Fruit fly (Drosophila melanogaster) whole organism, embryonic: ENCODE measurements around the gene CG4991.

Experiments used
- CG10431 ChIP-seq: fragments of 200-800 bp; sonication (Bioruptor generic); optimal IDR thresholded peaks from 3 replicates; lab custom pipeline; 2018; ENCODE audit warnings: missing biosample characterization, mild to moderate bottlenecking, missing genetic modification characterization
- CG11398 ChIP-seq: fragments of 200-800 bp; sonication (Bioruptor generic); optimal IDR thresholded peaks from 2 replicates; lab custom pipeline; 2016; ENCODE audit warnings: missing biosample characterization, missing genetic modification characterization
- CG11696 ChIP-seq: fragments of 200-800 bp; sonication (Bioruptor generic); IDR thresholded peaks from 2 replicates; pipeline ENCODE4 v1.3.6; 2022; ENCODE audit warnings: missing biosample characterization, missing genetic modification characterization
- CG11723 ChIP-seq: fragments of 200-800 bp; sonication (Bioruptor generic); optimal IDR thresholded peaks from 2 replicates; lab custom pipeline; 2017; ENCODE audit warnings: missing biosample characterization, mild to moderate bottlenecking, missing genetic modification characterization
- CG13424 ChIP-seq: fragments of 200-800 bp; sonication (Bioruptor generic); optimal IDR thresholded peaks from 2 replicates; lab custom pipeline; 2019; ENCODE audit warnings: missing biosample characterization, mild to moderate bottlenecking, missing genetic modification characterization, moderate library complexity
- CG14860 ChIP-seq: fragments of 200-800 bp; sonication (Bioruptor generic); IDR thresholded peaks from 3 replicates; pipeline ENCODE4 v1.3.6; 2022; ENCODE audit warnings: missing biosample characterization, missing genetic modification characterization; ENCODE audit not compliant: partially characterized antibody
- CG1647 ChIP-seq: fragments of 200-800 bp; sonication (Bioruptor generic); optimal IDR thresholded peaks from 3 replicates; lab custom pipeline; 2016; ENCODE audit warnings: missing biosample characterization, missing genetic modification characterization
- CG17361 ChIP-seq: fragments of 200-800 bp; sonication (Bioruptor generic); IDR thresholded peaks from 3 replicates; pipeline ENCODE4 v1.3.6; 2022; ENCODE audit warnings: missing biosample characterization, missing genetic modification characterization
- CG17385 ChIP-seq: fragments of 200-800 bp; sonication (Bioruptor generic); optimal IDR thresholded peaks from 3 replicates; lab custom pipeline; 2018; ENCODE audit warnings: missing biosample characterization, mild to moderate bottlenecking, missing genetic modification characterization
- CG30020 ChIP-seq: fragments of 200-800 bp; optimal IDR thresholded peaks from 2 replicates; lab custom pipeline; 2019; ENCODE audit warnings: missing biosample characterization, mild to moderate bottlenecking, missing genetic modification characterization, moderate library complexity
- CG34376 ChIP-seq: fragments of 200-800 bp; sonication (Bioruptor generic); optimal IDR thresholded peaks from 2 replicates; lab custom pipeline; 2018; ENCODE audit warnings: missing biosample characterization, mild to moderate bottlenecking, missing genetic modification characterization
- CG34422 ChIP-seq: fragments of 200-800 bp; sonication (Bioruptor generic); IDR thresholded peaks from 3 replicates; pipeline ENCODE4 v1.3.6; 2022; ENCODE audit warnings: missing biosample characterization, missing genetic modification characterization
- CG3726 ChIP-seq: fragments of 200-800 bp; sonication (Bioruptor generic); IDR thresholded peaks from 3 replicates; pipeline ENCODE4, ENCODE4 v1.3.6; 2022; ENCODE audit warnings: missing biosample characterization, missing genetic modification characterization
- CG4854 ChIP-seq: fragments of 200-800 bp; sonication (Bioruptor generic); optimal IDR thresholded peaks from 2 replicates; lab custom pipeline; 2016; ENCODE audit warnings: missing biosample characterization, missing genetic modification characterization, inconsistent platforms
- CG5953 ChIP-seq: fragments of 200-800 bp; sonication (Bioruptor generic); IDR thresholded peaks from 2 replicates; pipeline ENCODE4 v1.3.6; 2022; ENCODE audit warnings: missing biosample characterization, missing genetic modification characterization
- CG6175 ChIP-seq: fragments of 200-800 bp; sonication (Bioruptor generic); IDR thresholded peaks from 3 replicates; pipeline ENCODE4 v1.3.6; 2022; ENCODE audit warnings: missing biosample characterization, missing genetic modification characterization
- CG9727 ChIP-seq: fragments of 200-800 bp; sonication (Bioruptor generic); optimal IDR thresholded peaks from 3 replicates; lab custom pipeline; 2017; ENCODE audit warnings: missing biosample characterization, mild to moderate bottlenecking, missing genetic modification characterization
- Deaf1 ChIP-seq: fragments of 200-800 bp; optimal IDR thresholded peaks from 3 replicates; lab custom pipeline; 2019; ENCODE audit warnings: missing biosample characterization, mild to moderate bottlenecking, missing genetic modification characterization, moderate library complexity
- Eip74EF ChIP-seq, 2 experiments: fragments of 200-800 bp in 1 of 2; fragments of >200 bp in 1 of 2; sonication (Bioruptor generic) in 1 of 2; optimal IDR thresholded peaks; 2 replicates each; lab custom pipeline; 2017 to 2019; ENCODE audit warnings: missing biosample characterization in 2 of 2, missing genetic modification characterization in 2 of 2, mild to moderate bottlenecking in 1 of 2, moderate library complexity in 1 of 2
- Ets97D ChIP-seq: fragments of 200-800 bp; sonication (Bioruptor generic); optimal IDR thresholded peaks from 3 replicates; lab custom pipeline; 2016; ENCODE audit warnings: missing biosample characterization, missing genetic modification characterization
- Fer2 ChIP-seq: fragments of 200-800 bp; sonication (Bioruptor generic); optimal IDR thresholded peaks from 2 replicates; lab custom pipeline; 2018; ENCODE audit warnings: missing biosample characterization, mild to moderate bottlenecking, missing genetic modification characterization, moderate library complexity
- HLH4C ChIP-seq: fragments of 200-800 bp; sonication (Bioruptor generic); IDR thresholded peaks from 3 replicates; pipeline ENCODE4 v1.3.6; 2022; ENCODE audit warnings: missing biosample characterization, missing genetic modification characterization; ENCODE audit not compliant: partially characterized antibody
- Hr39 ChIP-seq: fragments of >200 bp; optimal IDR thresholded peaks from 2 replicates; lab custom pipeline; 2017
- Myb ChIP-seq: fragments of 200-800 bp; sonication (Bioruptor generic); optimal IDR thresholded peaks from 2 replicates; lab custom pipeline; 2016; ENCODE audit warnings: missing biosample characterization, missing genetic modification characterization
- NC2α ChIP-seq: fragments of 200-800 bp; sonication (Bioruptor generic); optimal IDR thresholded peaks from 2 replicates; lab custom pipeline; 2016; ENCODE audit warnings: missing biosample characterization, missing genetic modification characterization
- Neu2 ChIP-seq: fragments of 200-800 bp; sonication (Bioruptor generic); optimal IDR thresholded peaks from 3 replicates; lab custom pipeline; 2016; ENCODE audit warnings: missing biosample characterization, missing genetic modification characterization, borderline replicate concordance
- Nf-YC ChIP-seq: fragments of 200-800 bp; optimal IDR thresholded peaks from 3 replicates; lab custom pipeline; 2019; ENCODE audit warnings: missing biosample characterization, mild to moderate bottlenecking, missing genetic modification characterization, moderate library complexity
- Pdp1 ChIP-seq, 2 experiments: fragments of 200-800 bp; sonication (Bioruptor generic); optimal IDR thresholded peaks; 3 replicates each; lab custom pipeline; 2016; ENCODE audit warnings: missing biosample characterization in 2 of 2, missing genetic modification characterization in 2 of 2, mild to moderate bottlenecking in 1 of 2, moderate library complexity in 1 of 2
- Rx ChIP-seq: fragments of 200-800 bp; sonication (Bioruptor generic); IDR thresholded peaks from 2 replicates; pipeline ENCODE4 v1.3.6; 2022; ENCODE audit warnings: missing biosample characterization, missing genetic modification characterization
- Trl ChIP-seq, 3 experiments: fragments of >200 bp in 2 of 3; fragments of 200-800 bp in 1 of 3; sonication (Bioruptor generic) in 1 of 3; optimal IDR thresholded peaks; 2 replicates in 1 of 3; 3 replicates in 2 of 3; lab custom pipeline; 2016 to 2017; ENCODE audit warnings: missing biosample characterization in 1 of 3, missing genetic modification characterization in 1 of 3
- ac ChIP-seq: fragments of 200-800 bp; sonication (Bioruptor generic); optimal IDR thresholded peaks from 3 replicates; lab custom pipeline; 2017; ENCODE audit warnings: missing biosample characterization, mild to moderate bottlenecking, missing genetic modification characterization
- ara ChIP-seq: fragments of 200-800 bp; sonication (Bioruptor generic); IDR thresholded peaks from 2 replicates; pipeline ENCODE4 v1.3.6; 2022; ENCODE audit warnings: missing biosample characterization, missing genetic modification characterization
- crp ChIP-seq, 2 experiments: fragments of 200-800 bp; sonication (Bioruptor generic); optimal IDR thresholded peaks; 2 replicates in 1 of 2; 3 replicates in 1 of 2; lab custom pipeline; 2017; ENCODE audit warnings: missing biosample characterization in 2 of 2, missing genetic modification characterization in 2 of 2, mild to moderate bottlenecking in 1 of 2, moderate library complexity in 1 of 2
- cwo ChIP-seq: fragments of 200-800 bp; sonication (Bioruptor generic); optimal IDR thresholded peaks from 3 replicates; lab custom pipeline; 2017; ENCODE audit warnings: missing biosample characterization, missing genetic modification characterization, mild to moderate bottlenecking, moderate library complexity, missing genetic modification reagents
- fd102C ChIP-seq: fragments of 200-800 bp; sonication (Bioruptor generic); optimal IDR thresholded peaks from 2 replicates; lab custom pipeline; 2018; ENCODE audit warnings: missing biosample characterization, mild to moderate bottlenecking, missing genetic modification characterization, moderate library complexity
- gsb ChIP-seq: fragments of 200-800 bp; sonication (Bioruptor generic); IDR thresholded peaks from 2 replicates; pipeline ENCODE4 v1.3.6; 2022; ENCODE audit warnings: missing biosample characterization, missing genetic modification characterization
- lbe ChIP-seq: fragments of 200-800 bp; sonication (Bioruptor generic); optimal IDR thresholded peaks from 2 replicates; lab custom pipeline; 2016; ENCODE audit warnings: missing biosample characterization, mild to moderate bottlenecking, missing genetic modification characterization
- prd ChIP-seq, 3 experiments: fragments of >200 bp in 2 of 3; fragments of 200-800 bp in 1 of 3; sonication (Bioruptor generic) in 1 of 3; optimal IDR thresholded peaks in 2 of 3; IDR thresholded peaks in 1 of 3; 2 replicates in 2 of 3; 3 replicates in 1 of 3; pipeline versions ENCODE4 v1.3.6 to Lab custom; 2017 to 2022; ENCODE audit warnings: missing biosample characterization in 1 of 3, missing genetic modification characterization in 1 of 3
- pum ChIP-seq: fragments of 200-800 bp; sonication (Bioruptor generic); optimal IDR thresholded peaks from 2 replicates; lab custom pipeline; 2016; ENCODE audit warnings: missing biosample characterization, missing genetic modification characterization
- row ChIP-seq: fragments of 200-800 bp; sonication (Bioruptor generic); IDR thresholded peaks from 3 replicates; pipeline ENCODE4 v1.3.6; 2022; ENCODE audit warnings: missing biosample characterization, missing genetic modification characterization
- sens ChIP-seq: fragments of 200-800 bp; sonication (Bioruptor generic); peaks from one replicate; lab custom pipeline; 2016; ENCODE audit warnings: missing biosample characterization, missing genetic modification characterization
- seq ChIP-seq: fragments of 200-800 bp; sonication (Bioruptor generic); IDR thresholded peaks from 2 replicates; pipeline ENCODE4 v1.3.6; 2022; ENCODE audit warnings: missing biosample characterization, missing genetic modification characterization
- sna ChIP-seq: fragments of 200-800 bp; sonication (Bioruptor generic); IDR thresholded peaks from 2 replicates; pipeline ENCODE4 v1.3.6; 2022; ENCODE audit warnings: missing biosample characterization, missing genetic modification characterization; ENCODE audit not compliant: partially characterized antibody
- sqz ChIP-seq: fragments of 200-800 bp; sonication (Bioruptor generic); optimal IDR thresholded peaks from 3 replicates; lab custom pipeline; 2018; ENCODE audit warnings: missing biosample characterization, mild to moderate bottlenecking, missing genetic modification characterization
- usp ChIP-seq: fragments of >200 bp; optimal IDR thresholded peaks from 2 replicates; lab custom pipeline; 2017; ENCODE audit warnings: missing biosample characterization, missing genetic modification characterization
- wdn ChIP-seq: fragments of 200-800 bp; sonication (Bioruptor generic); IDR thresholded peaks from 2 replicates; pipeline ENCODE4 v1.3.6; 2022; ENCODE audit warnings: missing biosample characterization, missing genetic modification characterization
- zen2 ChIP-seq: fragments of 200-800 bp; sonication (Bioruptor generic); IDR thresholded peaks from 3 replicates; pipeline ENCODE4 v1.3.6; 2022; ENCODE audit warnings: missing biosample characterization, missing genetic modification characterization; ENCODE audit not compliant: partially characterized antibody

Gene CG4991

DNA sequence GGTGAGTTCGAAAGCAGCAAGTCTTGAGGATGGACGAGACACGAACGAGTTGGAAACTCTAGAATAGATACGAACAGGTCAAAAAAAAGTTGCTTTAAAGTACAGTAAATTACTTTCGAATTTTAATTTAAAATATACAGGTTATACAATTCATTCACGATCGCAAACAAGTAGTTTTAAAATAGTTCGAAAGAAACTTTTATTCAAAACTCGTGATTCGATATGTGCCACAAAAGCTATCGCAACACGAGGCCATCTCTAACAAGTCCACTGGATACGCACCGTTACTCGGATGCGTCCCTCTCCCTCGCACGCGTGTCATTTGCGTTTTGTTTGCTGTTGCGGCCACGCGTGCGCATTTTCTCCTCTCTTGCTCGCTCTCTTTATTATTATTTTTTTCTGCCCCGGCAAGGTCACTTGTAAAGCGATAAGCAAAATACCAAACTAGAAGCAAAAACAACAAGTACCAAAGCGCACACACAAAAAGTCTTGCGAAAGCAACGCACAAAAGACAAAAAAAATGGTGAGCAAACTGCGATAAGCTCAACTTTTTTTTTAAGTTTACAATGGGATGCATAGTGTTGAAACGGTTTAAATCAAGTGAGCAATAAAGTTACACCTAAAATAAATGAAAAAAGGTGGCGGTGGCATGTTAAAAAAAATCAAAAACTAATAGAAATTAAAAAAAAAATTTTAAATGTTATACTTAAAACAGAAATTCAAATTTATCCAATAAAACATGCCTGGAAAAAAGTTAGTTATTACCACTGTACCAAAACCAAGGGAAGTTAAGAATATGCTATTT is 33.6 kb downstream of the CG4991 start (continued):
- peak; percentile 6 for TF ChIP-seq Myb
- peak; percentile 37; the same call in 1 of the 2 replicates for TF ChIP-seq gsb (GFP tag; lab: Robert Waterston, UW)
- TF ChIP-seq CG11696, result peak; percentile 44
- peak; percentile 45 for TF ChIP-seq Fer2 (tag; lab: Kevin White, UChicago)
- TF ChIP-seq usp (GFP tag; lab: Kevin White, UChicago), result no peak
- TF ChIP-seq CG14860 (GFP tag; lab: Robert Waterston, UW), result peak; percentile 87
- peak; percentile 67; the same call in 2 of the 3 replicates for TF ChIP-seq CG34422 (GFP tag; lab: Robert Waterston, UW)
- TF ChIP-seq CG3726 (GFP tag; lab: Robert Waterston, UW), result peak; percentile 36; the same call in 1 of the 3 replicates
- peak; percentile 45 for TF ChIP-seq CG9727
- peak; percentile 48 for TF ChIP-seq Deaf1 (tag; lab: Kevin White, UChicago)
- TF ChIP-seq cwo (GFP tag; lab: Kevin White, UChicago), result peak; percentile 78
- TF ChIP-seq crp (GFP tag; optimal IDR thresholded peaks at IDR 0.05; lab: Kevin White, UChicago), result no peak
- peak; percentile 39; the same call in 1 of the 2 replicates for TF ChIP-seq ara
- TF ChIP-seq Rx (GFP tag; lab: Robert Waterston, UW), result peak; percentile 49
- peak; percentile 25 to 33 for TF ChIP-seq Trl (optimal IDR thresholded peaks at IDR 0.05; lab: Kevin White, UChicago)
- peak; percentile 50 for TF ChIP-seq Trl (GFP tag; optimal IDR thresholded peaks at IDR 0.05; lab: Kevin White, UChicago)
- no peak for TF ChIP-seq CG1647
- no peak for TF ChIP-seq Hr39
- peak in 1 of 2 experiments; percentile 70 for TF ChIP-seq Eip74EF (GFP tag; optimal IDR thresholded peaks at IDR 0.05; lab: Kevin White, UChicago)
- no peak for TF ChIP-seq prd (optimal IDR thresholded peaks at IDR 0.05; lab: Kevin White, UChicago)
- TF ChIP-seq prd (GFP tag; IDR thresholded peaks at IDR 0.05; lab: Robert Waterston, UW), result peak; percentile 65
- no peak for TF ChIP-seq CG30020
- peak; percentile 75 for TF ChIP-seq CG17361 (GFP tag; lab: Robert Waterston, UW)
- peak; percentile 92 for TF ChIP-seq sna (GFP tag; lab: Robert Waterston, UW)
- no peak for TF ChIP-seq CG10431 (GFP tag; lab: Kevin White, UChicago)
- peak; percentile 21 for TF ChIP-seq Ets97D (GFP tag; lab: Kevin White, UChicago)
- peak; percentile 81 for TF ChIP-seq sens (GFP tag; lab: Kevin White, UChicago)
- no peak for TF ChIP-seq fd102C
- TF ChIP-seq Neu2, result peak; percentile 12
- peak; percentile 21; the same call in 1 of the 3 replicates for TF ChIP-seq CG6175 (GFP tag; lab: Robert Waterston, UW)
- TF ChIP-seq lbe (GFP tag; lab: Kevin White, UChicago), result no peak
- TF ChIP-seq CG11723 (GFP tag; lab: Kevin White, UChicago), result peak; percentile 45
- TF ChIP-seq seq, result peak; percentile 67
- peak; percentile 56 for TF ChIP-seq CG5953
- peak; percentile 5 for TF ChIP-seq pum
- peak; percentile 57 for TF ChIP-seq Nf-YC
- no peak for TF ChIP-seq ac
- peak; percentile 85 for TF ChIP-seq CG34376
- peak; percentile 37 for TF ChIP-seq CG17385 (GFP tag; lab: Kevin White, UChicago)
- peak; percentile 81 for TF ChIP-seq CG13424 (tag; lab: Kevin White, UChicago)
- no peak for TF ChIP-seq NC2α
- peak; percentile 85 for TF ChIP-seq HLH4C (GFP tag; lab: Robert Waterston, UW)
- peak; percentile 95 for TF ChIP-seq row
- no peak for TF ChIP-seq CG4854 (GFP tag; lab: Kevin White, UChicago)
- TF ChIP-seq sqz (GFP tag; lab: Kevin White, UChicago), result peak; percentile 100
- peak; percentile 30 to 38 for TF ChIP-seq Pdp1 (GFP tag; optimal IDR thresholded peaks at IDR 0.05; lab: Kevin White, UChicago)
- TF ChIP-seq wdn (GFP tag; lab: Robert Waterston, UW), result peak; percentile 68
- TF ChIP-seq zen2 (GFP tag; lab: Robert Waterston, UW), result no peak; the same call in 2 of the 3 replicates
- peak; percentile 22 for TF ChIP-seq CG11398
